Worm (Caenorhabditis elegans): ENCODE measurements around the gene coq-2.

Gene coq-2

DNA sequence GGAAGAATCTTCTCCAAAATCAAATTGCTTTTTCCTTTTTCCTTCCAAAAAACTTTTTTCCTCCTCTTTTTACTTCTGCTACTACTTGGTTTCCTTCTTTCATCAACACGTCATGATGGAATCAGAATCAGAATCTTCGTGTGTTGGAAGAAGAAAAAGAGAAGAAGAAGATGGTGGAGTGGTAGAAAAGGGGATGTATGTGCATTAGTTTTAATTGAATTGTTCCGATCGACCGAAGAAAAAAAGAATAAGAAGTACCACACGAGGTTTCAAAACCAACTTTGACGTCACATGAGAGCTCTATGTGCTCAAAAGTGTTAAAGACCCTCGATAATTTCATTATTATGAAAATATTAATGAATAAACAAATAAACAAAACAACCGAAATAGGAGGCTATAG, 20.9 kb upstream of the coq-2 start:
- TF ChIP-seq lsy-2 (tag; optimal IDR thresholded peaks at IDR 0.05) (no peak), tbx-8 (GFP tag; optimal IDR thresholded peaks at IDR 0.05) (no peak), ces-1 (GFP tag; optimal IDR thresholded peaks at IDR 0.05) (peak; percentile 43), cnd-1 (tag; optimal IDR thresholded peaks at IDR 0.05) (no peak)

DNA sequence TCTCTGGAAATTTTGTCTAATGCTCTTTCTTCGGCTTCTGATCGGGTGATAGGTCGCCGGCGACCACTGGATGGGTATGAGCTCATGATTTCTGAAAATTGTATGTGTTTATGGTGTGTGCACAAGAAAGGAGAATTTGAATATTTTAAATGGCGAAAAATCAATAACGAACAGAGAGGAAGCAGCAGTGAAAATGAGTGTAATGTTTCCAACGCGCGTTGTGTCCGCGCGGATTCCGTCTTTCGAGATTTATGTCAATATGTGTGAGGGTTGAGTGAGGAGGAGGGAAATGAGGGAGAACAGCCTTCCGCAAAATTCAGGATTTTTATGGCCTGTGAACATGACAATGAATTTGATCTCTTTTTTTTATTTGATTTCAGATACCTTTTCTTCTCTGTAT, 7.0 kb upstream of the coq-2 start, which contains the start of gene flap-1:
flap-1 (minus strand) TSS at position 101 of the 400 bp plus-strand sequence.
- TF ChIP-seq pha-4 (tag; optimal IDR thresholded peaks at IDR 0.05): peak; percentile 41
- TF ChIP-seq unc-62 (GFP tag; optimal IDR thresholded peaks at IDR 0.05): no peak
- TF ChIP-seq hlh-1 (tag; optimal IDR thresholded peaks at IDR 0.05): peak; percentile 38

DNA sequence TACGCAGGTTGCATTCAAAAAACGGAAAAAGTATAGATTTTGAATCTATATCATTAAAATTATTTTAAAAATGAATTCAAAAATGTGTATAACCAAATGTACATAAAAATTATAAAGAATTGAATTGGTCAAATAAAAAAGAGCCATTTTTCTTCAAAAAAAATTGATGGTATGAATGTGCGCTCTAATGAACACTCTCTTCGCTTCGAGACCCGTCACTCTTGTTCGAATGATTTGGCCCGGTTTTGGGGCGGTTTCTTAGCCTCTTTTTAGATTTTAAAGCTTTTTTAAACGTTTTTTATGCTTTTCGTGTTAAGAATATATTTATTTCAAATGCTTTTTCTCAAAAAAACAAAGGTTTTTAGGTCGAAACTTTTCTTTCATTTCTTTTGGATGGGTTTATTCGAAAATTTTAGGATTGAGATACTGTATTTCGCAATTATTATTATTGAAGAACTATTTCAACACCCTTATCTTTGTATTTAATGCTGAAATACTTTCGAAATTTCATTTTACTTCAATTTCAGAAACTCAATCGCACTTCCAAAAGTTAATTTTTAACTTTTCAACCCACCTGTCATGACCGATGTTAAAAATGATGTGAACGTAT, 6.1 kb upstream of the coq-2 start, which contains the start of gene inf-1:
inf-1 (plus strand) TSS at position 577 of the 610 bp plus-strand sequence.
- TF ChIP-seq nhr-237 (tag; optimal IDR thresholded peaks at IDR 0.05): peak; percentile 28
- TF ChIP-seq lsy-2 (tag; optimal IDR thresholded peaks at IDR 0.05): peak; percentile 52
- no peak for TF ChIP-seq zip-8 (tag; optimal IDR thresholded peaks at IDR 0.05)
- TF ChIP-seq ham-2 (GFP tag; optimal IDR thresholded peaks at IDR 0.05): no peak
- TF ChIP-seq blmp-1 (tag; optimal IDR thresholded peaks at IDR 0.05): no peak
- TF ChIP-seq nhr-28 (tag; optimal IDR thresholded peaks at IDR 0.05): no peak
- no peak for TF ChIP-seq mls-2 (tag; optimal IDR thresholded peaks at IDR 0.05)
- TF ChIP-seq nhr-2 (tag; optimal IDR thresholded peaks at IDR 0.05): no peak

DNA sequence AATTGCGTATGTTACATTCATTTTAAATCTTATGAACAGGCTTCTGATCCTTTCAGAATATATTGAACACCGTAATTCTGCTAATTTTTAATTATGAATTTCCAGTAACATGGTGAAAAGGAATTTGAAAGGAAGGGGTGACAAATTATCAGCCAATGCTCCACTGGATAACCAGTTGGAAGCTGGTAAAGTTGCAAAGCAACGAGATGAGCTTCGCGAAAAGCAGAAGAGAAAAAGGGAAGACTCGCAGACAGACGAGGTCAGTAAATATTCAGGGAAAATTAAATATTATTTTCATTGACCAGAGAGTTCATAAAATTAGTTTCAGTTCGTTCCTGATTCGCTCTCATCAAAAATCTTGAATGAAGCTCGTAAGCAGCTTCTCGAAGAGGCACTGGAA, 3.9 kb upstream of the coq-2 start, which contains the start of gene byn-1:
byn-1 (plus strand) TSS at position 106 of the 400 bp plus-strand sequence.
- TF ChIP-seq elt-3 (tag; optimal IDR thresholded peaks at IDR 0.05) (no peak), hlh-1 (tag; optimal IDR thresholded peaks at IDR 0.05) (no peak), pha-4 (tag; optimal IDR thresholded peaks at IDR 0.05) (no peak), bed-3 (GFP tag; optimal IDR thresholded peaks at IDR 0.05) (no peak), M03D4.4 (tag; optimal IDR thresholded peaks at IDR 0.05) (no peak), sem-2 (GFP tag; optimal IDR thresholded peaks at IDR 0.05) (no peak), tbx-8 (GFP tag; optimal IDR thresholded peaks at IDR 0.05) (no peak), unc-120 (tag; optimal IDR thresholded peaks at IDR 0.05; ENCODE audit: poor library complexity, severe bottlenecking) (no peak), unc-62 (GFP tag; optimal IDR thresholded peaks at IDR 0.05) (no peak), lin-32 (GFP tag; optimal IDR thresholded peaks at IDR 0.05) (no peak), flh-1 (GFP tag; optimal IDR thresholded peaks at IDR 0.05) (no peak)

DNA sequence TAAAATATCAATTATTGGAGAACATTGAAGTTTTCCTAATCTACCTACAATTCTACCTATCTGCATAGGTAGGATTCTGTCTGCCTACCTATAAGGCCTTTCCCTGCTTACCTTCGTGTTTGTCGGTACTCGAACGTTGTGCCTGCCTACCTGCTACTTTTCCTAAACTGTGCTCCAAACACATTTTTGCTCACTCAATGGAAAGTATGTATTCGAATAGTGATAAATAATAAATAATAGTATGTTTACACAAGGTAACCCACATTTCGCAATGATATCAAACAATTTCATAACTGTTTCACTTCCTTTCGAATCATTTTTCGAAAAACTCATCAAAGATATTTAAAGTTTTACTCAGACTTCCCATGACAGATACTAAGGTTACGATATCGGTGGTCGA, 3.8 kb downstream of the coq-2 start, which contains the start of gene F57B9.3:
F57B9.3 (plus strand) TSS at position 301 of the 400 bp plus-strand sequence.
- no peak for TF ChIP-seq ceh-39 (tag; optimal IDR thresholded peaks at IDR 0.05)
- no peak for TF ChIP-seq cnd-1 (tag; optimal IDR thresholded peaks at IDR 0.05)
- no peak for TF ChIP-seq mep-1 (tag; optimal IDR thresholded peaks at IDR 0.05)
- no peak for TF ChIP-seq nhr-2 (tag; optimal IDR thresholded peaks at IDR 0.05)
- TF ChIP-seq ceh-83 (GFP tag; optimal IDR thresholded peaks at IDR 0.05): no peak
- TF ChIP-seq elt-3 (tag; optimal IDR thresholded peaks at IDR 0.05): no peak
- TF ChIP-seq sem-2 (GFP tag; optimal IDR thresholded peaks at IDR 0.05): no peak
- TF ChIP-seq lin-32 (GFP tag; optimal IDR thresholded peaks at IDR 0.05): no peak
- TF ChIP-seq nhr-237 (tag; optimal IDR thresholded peaks at IDR 0.05): no peak
- TF ChIP-seq elt-1 (tag; optimal IDR thresholded peaks at IDR 0.05; ENCODE audit: borderline replicate concordance, insufficient read depth): no peak
- no peak for TF ChIP-seq lin-13 (tag; optimal IDR thresholded peaks at IDR 0.05)
- TF ChIP-seq mls-2 (tag; optimal IDR thresholded peaks at IDR 0.05): no peak

DNA sequence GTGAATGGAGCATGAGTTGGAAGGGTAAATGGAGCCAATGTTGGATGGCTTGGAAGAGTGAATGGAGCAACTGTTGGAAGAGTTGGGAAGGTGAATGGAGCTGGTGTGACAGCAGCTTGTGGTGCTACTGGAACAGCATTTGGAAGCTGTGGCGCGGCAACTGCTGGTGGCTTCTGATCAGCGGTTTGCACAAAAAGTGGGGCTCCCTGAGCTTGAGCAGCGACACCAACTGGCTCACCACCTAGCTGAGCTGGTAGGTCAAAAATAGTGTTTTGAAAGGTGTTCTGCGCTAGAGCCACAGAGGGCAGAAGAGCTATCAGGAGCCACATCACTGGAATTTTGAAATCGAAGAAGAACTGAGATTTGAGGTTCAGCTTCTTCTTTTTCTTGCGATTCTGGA, 9.6 kb downstream of the coq-2 start:
- no peak for TF ChIP-seq ces-1 (GFP tag; optimal IDR thresholded peaks at IDR 0.05)
- TF ChIP-seq zip-8 (tag; optimal IDR thresholded peaks at IDR 0.05): no peak

DNA sequence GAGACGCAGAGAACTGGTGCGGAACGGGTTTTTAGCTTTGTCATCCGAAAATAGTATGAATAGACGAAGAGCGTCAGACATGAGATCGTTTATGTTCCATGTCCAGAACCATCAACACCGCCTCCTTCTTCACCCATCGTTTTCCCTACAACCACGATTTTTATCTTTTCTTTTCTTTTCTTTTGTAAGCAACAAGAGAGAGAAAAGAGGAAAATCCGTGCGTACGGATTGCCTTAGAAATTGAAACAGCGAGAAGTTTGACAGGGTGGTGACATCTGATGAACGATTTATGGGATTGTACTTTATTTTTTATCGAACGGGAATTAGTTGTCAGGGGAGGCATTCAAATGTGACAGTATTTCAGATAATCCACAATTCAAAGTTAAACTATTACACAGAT, 10.0 kb downstream of the coq-2 start, which contains the start of gene abu-13:
abu-13 (minus strand) TSS at position 152 of the 400 bp plus-strand sequence.
- TF ChIP-seq lin-32 (GFP tag; optimal IDR thresholded peaks at IDR 0.05): no peak
